Fruit fly (Drosophila melanogaster): Measurements from ENCODE around the gene tst.

dm6 chr3R:23763015-23763414, 9.6 kb downstream of the tst start, which contains the start of gene udt:
- TF ChIP-seq psq (optimal IDR thresholded peaks at IDR 0.05) (no peak), h (optimal IDR thresholded peaks at IDR 0.05) (no peak), insv (optimal IDR thresholded peaks at IDR 0.05) (no peak), ttk (optimal IDR thresholded peaks at IDR 0.05) (no peak), Sin3A (optimal IDR thresholded peaks at IDR 0.05) (no peak), Myc (optimal IDR thresholded peaks at IDR 0.05) (no peak)

All from Kc167 (cell line).